Worm (Caenorhabditis elegans): ENCODE results near the gene C34C12.2.

- TF ChIP-seq lsy-2 (tag; optimal IDR thresholded peaks at IDR 0.05) (no peak), ama-1 (optimal IDR thresholded peaks at IDR 0.05) (no peak), aly-2 (tag; optimal IDR thresholded peaks at IDR 0.05) (no peak)
Observed at ce11 chrIII:3486055-3486454, 32.5 kb downstream of the C34C12.2 start.
